Worm (Caenorhabditis elegans) whole organism, L1 larva: ENCODE results near the gene Y116F11A.6.

Experiments
- C16A3.4 ChIP-seq: fragments of 150-350 bp; optimal IDR thresholded peaks from 2 replicates; lab custom pipeline; 2014; ENCODE audit warnings: missing biosample characterization, missing genetic modification characterization
- F16B12.6 ChIP-seq: fragments of 150-350 bp; optimal IDR thresholded peaks from 2 replicates; lab custom pipeline; 2014; ENCODE audit warnings: missing biosample characterization, missing genetic modification characterization
- alr-1 ChIP-seq: fragments of 200-800 bp; sonication (Bioruptor generic); optimal IDR thresholded peaks from 2 replicates; lab custom pipeline; 2018; ENCODE audit warnings: borderline replicate concordance, mild to moderate bottlenecking, missing genetic modification characterization, missing compliant biosample characterization
- blmp-1 ChIP-seq: fragments of 150-350 bp; optimal IDR thresholded peaks from 2 replicates; lab custom pipeline; 2014; ENCODE audit warnings: missing biosample characterization, missing genetic modification characterization
- ceh-63 ChIP-seq: fragments of 200-800 bp; sonication (Bioruptor generic); optimal IDR thresholded peaks from 2 replicates; lab custom pipeline; 2018; ENCODE audit warnings: mild to moderate bottlenecking, missing genetic modification characterization, missing compliant biosample characterization
- ceh-8 ChIP-seq: fragments of 200-800 bp; sonication (Bioruptor generic); optimal IDR thresholded peaks from 2 replicates; lab custom pipeline; 2018; ENCODE audit warnings: mild to moderate bottlenecking, missing genetic modification characterization, moderate library complexity, missing compliant biosample characterization
- ceh-82 ChIP-seq, 3 experiments: fragments of 150-350 bp in 1 of 3; sonication (generic microtip) in 2 of 3; optimal IDR thresholded peaks; 2 replicates each; lab custom pipeline; 2014 to 2017; ENCODE audit warnings: missing biosample characterization in 3 of 3, missing genetic modification characterization in 3 of 3
- ceh-90 ChIP-seq: sonication (generic microtip); optimal IDR thresholded peaks from 2 replicates; lab custom pipeline; 2016; ENCODE audit warnings: missing genetic modification characterization, missing compliant biosample characterization
- efl-1 ChIP-seq, 4 experiments: fragments of 150-350 bp; optimal IDR thresholded peaks in 3 of 4; peaks in 1 of 4; 1 replicate in 1 of 4; 2 replicates in 3 of 4; lab custom pipeline; 2014; ENCODE audit warnings: missing biosample characterization in 2 of 4, missing genetic modification characterization in 2 of 4, missing genetic modification reagents in 2 of 4
- elt-2 ChIP-seq: sonication (generic microtip); optimal IDR thresholded peaks from 2 replicates; lab custom pipeline; 2016; ENCODE audit warnings: missing genetic modification characterization, mild to moderate bottlenecking, inconsistent platforms, missing compliant biosample characterization, missing genetic modification reagents
- ets-5 ChIP-seq: fragments of 200-800 bp; sonication (Bioruptor generic); IDR thresholded peaks from 2 replicates; pipeline ENCODE4 v1.3.6; 2022; ENCODE audit warnings: missing genetic modification characterization, missing compliant biosample characterization
- hlh-17 ChIP-seq: fragments of 200-800 bp; sonication (Bioruptor generic); optimal IDR thresholded peaks from 2 replicates; lab custom pipeline; 2018; ENCODE audit warnings: missing genetic modification characterization, mild to moderate bottlenecking, missing compliant biosample characterization, moderate library complexity, borderline replicate concordance
- irx-1 ChIP-seq: sonication (generic microtip); optimal IDR thresholded peaks from 2 replicates; lab custom pipeline; 2016; ENCODE audit warnings: missing genetic modification characterization, missing compliant biosample characterization
- isw-1 ChIP-seq: fragments of 200-800 bp; sonication (Bioruptor generic); IDR thresholded peaks from 2 replicates; pipeline ENCODE4 v1.3.6; 2022; ENCODE audit warnings: missing genetic modification characterization, missing compliant biosample characterization
- lin-15B ChIP-seq: fragments of 150-350 bp; sonication (generic microtip); optimal IDR thresholded peaks from 3 replicates; lab custom pipeline; 2014; ENCODE audit warnings: missing biosample characterization, missing genetic modification characterization
- mab-9 ChIP-seq: fragments of 200-800 bp; sonication (Bioruptor generic); IDR thresholded peaks from 2 replicates; pipeline ENCODE4 v1.3.6; 2022; ENCODE audit warnings: missing genetic modification reagents, missing genetic modification characterization, missing compliant biosample characterization
- mdl-1 ChIP-seq, 2 experiments: fragments of 150-350 bp; optimal IDR thresholded peaks; 2 replicates each; lab custom pipeline; 2014 to 2017; ENCODE audit warnings: missing biosample characterization in 2 of 2, missing genetic modification characterization in 2 of 2, inconsistent platforms in 1 of 2
- mep-1 ChIP-seq: fragments of 150-350 bp; optimal IDR thresholded peaks from 2 replicates; lab custom pipeline; 2014; ENCODE audit warnings: missing biosample characterization, missing genetic modification characterization
- nhr-19 ChIP-seq: fragments of 200-800 bp; sonication (Bioruptor generic); conservative IDR thresholded peaks from 2 replicates; pipeline ENCODE4 v1.3.6; 2022; ENCODE audit warnings: missing genetic modification characterization, missing compliant biosample characterization
- nhr-237 ChIP-seq: fragments of 150-350 bp; optimal IDR thresholded peaks from 2 replicates; lab custom pipeline; 2014; ENCODE audit warnings: missing biosample characterization, missing genetic modification characterization
- nhr-28 ChIP-seq: fragments of 150-350 bp; optimal IDR thresholded peaks from 2 replicates; lab custom pipeline; 2014; ENCODE audit warnings: missing biosample characterization, missing genetic modification characterization
- nhr-47 ChIP-seq: sonication (generic microtip); optimal IDR thresholded peaks from 2 replicates; lab custom pipeline; 2016; ENCODE audit warnings: mild to moderate bottlenecking, missing genetic modification characterization, moderate library complexity, missing compliant biosample characterization
- nhr-76 ChIP-seq: sonication (generic microtip); optimal IDR thresholded peaks from 2 replicates; lab custom pipeline; 2017; ENCODE audit warnings: missing biosample characterization, missing genetic modification characterization
- nhr-77 ChIP-seq: fragments of 150-350 bp; optimal IDR thresholded peaks from 2 replicates; lab custom pipeline; 2014; ENCODE audit warnings: missing biosample characterization, missing genetic modification characterization
- nhr-84 ChIP-seq: sonication (generic microtip); optimal IDR thresholded peaks from 2 replicates; lab custom pipeline; 2017; ENCODE audit warnings: missing biosample characterization, missing genetic modification characterization
- nhr-85 ChIP-seq: sonication (generic microtip); peaks from one replicate; lab custom pipeline; 2016; ENCODE audit warnings: missing genetic modification characterization, inconsistent platforms, missing compliant biosample characterization
- pax-3 ChIP-seq: fragments of 200-800 bp; sonication (Bioruptor generic); optimal IDR thresholded peaks from 2 replicates; lab custom pipeline; 2018; ENCODE audit warnings: mild to moderate bottlenecking, missing genetic modification characterization, moderate library complexity, missing compliant biosample characterization
- rnt-1 ChIP-seq: sonication (generic microtip); optimal IDR thresholded peaks from 2 replicates; lab custom pipeline; 2016; ENCODE audit warnings: mild to moderate bottlenecking, missing genetic modification characterization, moderate library complexity, missing compliant biosample characterization
- skn-1 ChIP-seq: fragments of 150-350 bp; optimal IDR thresholded peaks from 2 replicates; lab custom pipeline; 2014; ENCODE audit warnings: missing biosample characterization, missing genetic modification characterization
- snpc-4 ChIP-seq: fragments of 150-350 bp; optimal IDR thresholded peaks from 2 replicates; lab custom pipeline; 2014; ENCODE audit warnings: missing biosample characterization, missing genetic modification characterization
- snu-23 ChIP-seq: sonication (generic microtip); optimal IDR thresholded peaks from 2 replicates; lab custom pipeline; 2016; ENCODE audit warnings: missing genetic modification characterization, missing compliant biosample characterization
- sptf-1 ChIP-seq: fragments of 150-350 bp; optimal IDR thresholded peaks from 2 replicates; lab custom pipeline; 2014; ENCODE audit warnings: missing biosample characterization, missing genetic modification characterization
- sup-37 ChIP-seq: fragments of 200-800 bp; sonication (Bioruptor generic); optimal IDR thresholded peaks from 2 replicates; lab custom pipeline; 2018; ENCODE audit warnings: mild to moderate bottlenecking, missing genetic modification characterization, missing compliant biosample characterization
- unc-30 ChIP-seq: sonication (generic microtip); optimal IDR thresholded peaks from 2 replicates; lab custom pipeline; 2017; ENCODE audit warnings: missing biosample characterization, missing genetic modification characterization
- unc-62 ChIP-seq: fragments of 150-350 bp; optimal IDR thresholded peaks from 2 replicates; lab custom pipeline; 2014; ENCODE audit warnings: missing biosample characterization, missing genetic modification reagents, missing genetic modification characterization
- unc-86 ChIP-seq: sonication (generic microtip); optimal IDR thresholded peaks from 2 replicates; lab custom pipeline; 2016; ENCODE audit warnings: missing genetic modification characterization, missing compliant biosample characterization
- vab-15 ChIP-seq: sonication (generic microtip); optimal IDR thresholded peaks from 2 replicates; lab custom pipeline; 2017; ENCODE audit warnings: missing genotype, mild to moderate bottlenecking, missing genetic modification characterization, missing compliant biosample characterization
- xbp-1 ChIP-seq: sonication (generic microtip); optimal IDR thresholded peaks from 2 replicates; lab custom pipeline; 2016; ENCODE audit warnings: missing genetic modification characterization, missing compliant biosample characterization
- zag-1 ChIP-seq: fragments of 150-350 bp; optimal IDR thresholded peaks from 2 replicates; lab custom pipeline; 2014; ENCODE audit warnings: missing biosample characterization, missing genetic modification characterization
- zip-4 ChIP-seq: fragments of 200-800 bp; sonication (Bioruptor generic); optimal IDR thresholded peaks from 2 replicates; lab custom pipeline; 2018; ENCODE audit warnings: mild to moderate bottlenecking, missing genetic modification characterization, moderate library complexity, missing compliant biosample characterization
- ztf-11 ChIP-seq, 2 experiments: sonication (generic microtip); optimal IDR thresholded peaks; 2 replicates each; lab custom pipeline; 2016 to 2017; ENCODE audit warnings: missing genetic modification characterization in 2 of 2, missing biosample characterization in 1 of 2, missing compliant biosample characterization in 1 of 2

The Y116F11A.6 gene

ce11 chrV:19724589-19724988, 5.2 kb downstream of the Y116F11A.6 start:
- TF ChIP-seq unc-86 (peak; percentile 19), ceh-82 (tag; optimal IDR thresholded peaks at IDR 0.05; lab: Kevin White, UChicago) (peak in 2 of 3 experiments; percentile 3 to 4), nhr-19 (GFP tag; lab: Robert Waterston, UW) (no peak), unc-62 (GFP tag; lab: Kevin White, UChicago) (no peak), nhr-85 (tag; lab: Kevin White, UChicago) (peak; percentile 31), rnt-1 (tag; lab: Kevin White, UChicago) (peak; percentile 40), nhr-76 (tag; lab: Kevin White, UChicago) (no peak), ets-5 (GFP tag; lab: Robert Waterston, UW) (no peak), vab-15 (tag; lab: Kevin White, UChicago) (no peak)

DNA sequence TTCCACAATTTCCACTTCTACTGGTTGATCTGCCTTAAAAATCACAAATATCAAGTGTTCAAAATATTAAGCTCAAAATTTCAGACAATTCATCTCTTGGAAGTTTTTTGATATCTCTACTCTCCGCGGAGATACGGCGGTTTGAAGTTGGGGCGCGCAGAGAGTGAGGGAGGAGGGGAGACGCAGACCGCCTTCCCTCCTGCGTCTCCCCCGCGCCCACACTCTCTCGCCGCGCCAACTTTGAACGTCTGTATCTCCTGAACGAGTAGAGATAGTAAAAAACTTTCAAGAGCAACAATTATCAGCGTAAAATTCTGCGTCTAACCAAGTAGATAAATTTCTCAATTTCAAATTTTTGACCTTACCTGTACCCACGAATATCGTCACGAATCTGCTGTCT, 8.6 kb downstream of the Y116F11A.6 start:
- no peak for TF ChIP-seq skn-1 (tag; lab: Kevin White, UChicago)
- no peak for TF ChIP-seq nhr-237
- no peak for TF ChIP-seq F16B12.6 (tag; lab: Kevin White, UChicago)
- TF ChIP-seq unc-62 (GFP tag; lab: Kevin White, UChicago): no peak
- TF ChIP-seq snpc-4 (tag; lab: Kevin White, UChicago): no peak
- TF ChIP-seq mab-9 (GFP tag; lab: Robert Waterston, UW): no peak
- no peak for TF ChIP-seq unc-86

- no peak for TF ChIP-seq snu-23 (GFP tag; lab: Kevin White, UChicago)
- TF ChIP-seq elt-2 (tag; lab: Kevin White, UChicago): no peak
- no peak for TF ChIP-seq efl-1 (optimal IDR thresholded peaks at IDR 0.05; lab: Kevin White, UChicago)
- no peak for TF ChIP-seq efl-1 (GFP tag; optimal IDR thresholded peaks at IDR 0.05 in 1 of 2; lab: Kevin White, UChicago)
- TF ChIP-seq sup-37: no peak
- no peak for TF ChIP-seq irx-1 (tag; lab: Kevin White, UChicago)
- no peak for TF ChIP-seq nhr-77 (tag; lab: Kevin White, UChicago)
Observed at ce11 chrV:19728731-19729130, 9.4 kb downstream of the Y116F11A.6 start, which contains the start of gene Y116F11A.3. TSS of gene Y116F11A.3 (plus strand) at chrV:19729031.

ce11 chrV:19730280-19730679, 10.9 kb downstream of the Y116F11A.6 start, which contains the start of gene Y116F11A.1:
TSS of gene Y116F11A.1 (plus strand) at chrV:19730580.
- TF ChIP-seq nhr-85 (tag; lab: Kevin White, UChicago): no peak
- TF ChIP-seq nhr-84: no peak
- TF ChIP-seq isw-1 (GFP tag; lab: Robert Waterston, UW): no peak
- TF ChIP-seq nhr-28 (tag; lab: Kevin White, UChicago): no peak
- no peak for TF ChIP-seq pax-3
- no peak for TF ChIP-seq blmp-1 (tag; lab: Kevin White, UChicago)
- no peak for TF ChIP-seq elt-2 (tag; lab: Kevin White, UChicago)
- no peak for TF ChIP-seq ceh-63
- no peak for TF ChIP-seq ztf-11 (tag; optimal IDR thresholded peaks at IDR 0.05; lab: Kevin White, UChicago)
- no peak for TF ChIP-seq mep-1
- TF ChIP-seq zip-4 (GFP tag; lab: Kevin White, UChicago): no peak
- TF ChIP-seq zag-1: no peak
- TF ChIP-seq alr-1 (tag; lab: Kevin White, UChicago): no peak
- no peak for TF ChIP-seq mdl-1 (tag; optimal IDR thresholded peaks at IDR 0.05; lab: Kevin White, UChicago)

DNA sequence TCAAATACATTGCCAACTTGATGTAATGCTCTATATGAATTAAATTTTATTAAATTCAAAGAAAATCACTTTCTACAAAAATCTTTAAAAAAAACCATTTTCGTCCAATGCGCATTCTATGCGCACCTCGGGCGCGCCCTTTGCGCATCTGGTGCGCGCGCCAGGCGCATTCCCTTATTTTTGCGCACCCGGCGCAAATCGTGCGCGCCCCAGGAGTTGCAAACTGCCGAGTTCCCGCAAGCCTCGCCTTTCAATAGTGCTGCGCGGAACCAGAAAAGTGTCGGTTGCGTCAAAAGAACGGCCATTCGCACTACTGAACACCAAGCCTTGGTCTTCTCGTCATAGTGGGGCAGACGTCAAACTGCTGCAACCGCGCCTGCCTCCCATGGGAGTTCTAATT, 14.4 kb downstream of the Y116F11A.6 start:
- TF ChIP-seq ceh-90 (no peak), efl-1 (optimal IDR thresholded peaks at IDR 0.05; lab: Kevin White, UChicago) (no peak), efl-1 (GFP tag; optimal IDR thresholded peaks at IDR 0.05 in 1 of 2; lab: Kevin White, UChicago) (peak in 1 of 2 experiments; percentile 6)

- TF ChIP-seq unc-86 (no peak), efl-1 (optimal IDR thresholded peaks at IDR 0.05; lab: Kevin White, UChicago) (no peak), efl-1 (GFP tag; optimal IDR thresholded peaks at IDR 0.05 in 1 of 2; lab: Kevin White, UChicago) (no peak), unc-30 (tag; lab: Kevin White, UChicago) (no peak), hlh-17 (GFP tag; lab: Kevin White, UChicago) (no peak), nhr-47 (tag; lab: Kevin White, UChicago) (no peak), zip-4 (GFP tag; lab: Kevin White, UChicago) (no peak), sptf-1 (tag; lab: Kevin White, UChicago) (no peak), C16A3.4 (tag; lab: Kevin White, UChicago) (no peak), xbp-1 (no peak), ceh-90 (no peak), snpc-4 (tag; lab: Kevin White, UChicago) (no peak), vab-15 (tag; lab: Kevin White, UChicago) (no peak), lin-15B (tag; lab: Kevin White, UChicago) (no peak), nhr-28 (tag; lab: Kevin White, UChicago) (no peak), ceh-8 (GFP tag; lab: Kevin White, UChicago) (no peak)
Observed at ce11 chrV:19737458-19737857, 18.1 kb downstream of the Y116F11A.6 start, which contains the start of gene W04E12.7. TSS of gene W04E12.7 (minus strand) at chrV:19737558.
